Worm (Caenorhabditis elegans) whole organism, L1 larva: ENCODE measurements around the gene chst-1.
A peak's percentile ranks its signal among the peaks of the same experiment; 100 is the strongest.

Experiments
- C04F5.9 ChIP-seq: sonication (generic microtip); optimal IDR thresholded peaks from 2 replicates; lab custom pipeline; 2016; ENCODE audit warnings: missing genetic modification characterization, missing compliant biosample characterization
- C16A3.4 ChIP-seq: fragments of 150-350 bp; optimal IDR thresholded peaks from 2 replicates; lab custom pipeline; 2014; ENCODE audit warnings: missing biosample characterization, missing genetic modification characterization
- C34B4.2 ChIP-seq: sonication (generic microtip); optimal IDR thresholded peaks from 2 replicates; lab custom pipeline; 2017; ENCODE audit warnings: mild to moderate bottlenecking, missing genetic modification characterization, missing compliant biosample characterization
- aha-1 ChIP-seq: fragments of 150-350 bp; optimal IDR thresholded peaks from 2 replicates; lab custom pipeline; 2014; ENCODE audit warnings: missing biosample characterization, missing genetic modification characterization
- aly-2 ChIP-seq: fragments of 150-350 bp; optimal IDR thresholded peaks from 2 replicates; lab custom pipeline; 2014; ENCODE audit warnings: missing biosample characterization, missing genetic modification characterization
- ama-1 ChIP-seq: fragments of 150-350 bp; optimal IDR thresholded peaks from 2 replicates; lab custom pipeline; 2014
- blmp-1 ChIP-seq: fragments of 150-350 bp; optimal IDR thresholded peaks from 2 replicates; lab custom pipeline; 2014; ENCODE audit warnings: missing biosample characterization, missing genetic modification characterization
- ceh-63 ChIP-seq: fragments of 200-800 bp; sonication (Bioruptor generic); optimal IDR thresholded peaks from 2 replicates; lab custom pipeline; 2018; ENCODE audit warnings: mild to moderate bottlenecking, missing genetic modification characterization, missing compliant biosample characterization
- ceh-8 ChIP-seq: fragments of 200-800 bp; sonication (Bioruptor generic); optimal IDR thresholded peaks from 2 replicates; lab custom pipeline; 2018; ENCODE audit warnings: mild to moderate bottlenecking, missing genetic modification characterization, moderate library complexity, missing compliant biosample characterization
- ceh-82 ChIP-seq, 3 experiments: fragments of 150-350 bp in 1 of 3; sonication (generic microtip) in 2 of 3; optimal IDR thresholded peaks; 2 replicates each; lab custom pipeline; 2014 to 2017; ENCODE audit warnings: missing biosample characterization in 3 of 3, missing genetic modification characterization in 3 of 3
- ceh-90 ChIP-seq: sonication (generic microtip); optimal IDR thresholded peaks from 2 replicates; lab custom pipeline; 2016; ENCODE audit warnings: missing genetic modification characterization, missing compliant biosample characterization
- ces-1 ChIP-seq: fragments of 150-350 bp; optimal IDR thresholded peaks from 2 replicates; lab custom pipeline; 2014; ENCODE audit warnings: missing biosample characterization, missing genetic modification reagents, missing genetic modification characterization
- dpl-1 ChIP-seq, 3 experiments: fragments of 150-350 bp in 2 of 3; sonication (generic microtip) in 1 of 3; optimal IDR thresholded peaks; 2 replicates each; lab custom pipeline; 2014 to 2017; ENCODE audit warnings: missing biosample characterization in 3 of 3, missing genetic modification characterization in 3 of 3, missing genetic modification reagents in 3 of 3
- efl-1 ChIP-seq, 4 experiments: fragments of 150-350 bp; optimal IDR thresholded peaks in 3 of 4; peaks in 1 of 4; 1 replicate in 1 of 4; 2 replicates in 3 of 4; lab custom pipeline; 2014; ENCODE audit warnings: missing biosample characterization in 2 of 4, missing genetic modification characterization in 2 of 4, missing genetic modification reagents in 2 of 4
- egl-13 ChIP-seq: sonication (generic microtip); optimal IDR thresholded peaks from 2 replicates; lab custom pipeline; 2016; ENCODE audit warnings: missing genotype, missing genetic modification reagents, missing genetic modification characterization, missing compliant biosample characterization
- egl-27 ChIP-seq, 2 experiments: fragments of 150-350 bp in 1 of 2; sonication (generic microtip); optimal IDR thresholded peaks; 3 replicates each; lab custom pipeline; 2017 to 2018; ENCODE audit warnings: missing biosample characterization in 2 of 2, missing genetic modification characterization in 2 of 2, missing genetic modification reagents in 2 of 2
- elt-3 ChIP-seq, 6 experiments: fragments of 150-350 bp in 1 of 6; sonication (generic microtip); optimal IDR thresholded peaks; 2 replicates each; lab custom pipeline; 2017 to 2018; ENCODE audit warnings: missing biosample characterization in 6 of 6, missing genetic modification characterization in 6 of 6, inconsistent platforms in 1 of 6
- fkh-8 ChIP-seq: sonication (generic microtip); optimal IDR thresholded peaks from 2 replicates; lab custom pipeline; 2016; ENCODE audit warnings: mild to moderate bottlenecking, missing genetic modification characterization, missing compliant biosample characterization
- fos-1 ChIP-seq: fragments of 150-350 bp; optimal IDR thresholded peaks from 2 replicates; lab custom pipeline; 2014; ENCODE audit warnings: missing biosample characterization, missing genetic modification characterization
- grh-1 ChIP-seq: fragments of 200-800 bp; sonication (Bioruptor generic); IDR thresholded peaks from 2 replicates; pipeline ENCODE4 v1.3.6; 2022; ENCODE audit warnings: missing genetic modification reagents, missing genetic modification characterization, missing compliant biosample characterization
- hlh-17 ChIP-seq: fragments of 200-800 bp; sonication (Bioruptor generic); optimal IDR thresholded peaks from 2 replicates; lab custom pipeline; 2018; ENCODE audit warnings: missing genetic modification characterization, mild to moderate bottlenecking, missing compliant biosample characterization, moderate library complexity, borderline replicate concordance
- lin-13 ChIP-seq: fragments of 150-350 bp; optimal IDR thresholded peaks from 2 replicates; lab custom pipeline; 2014; ENCODE audit warnings: missing biosample characterization, missing genetic modification reagents, missing genetic modification characterization
- lin-14 ChIP-seq: fragments of 200-800 bp; sonication (Bioruptor generic); optimal IDR thresholded peaks from 2 replicates; lab custom pipeline; 2018; ENCODE audit warnings: mild to moderate bottlenecking, missing genetic modification characterization, moderate library complexity, missing compliant biosample characterization
- lin-35 ChIP-seq, 2 experiments: fragments of 150-350 bp; optimal IDR thresholded peaks; 2 replicates each; lab custom pipeline; 2014; ENCODE audit warnings: missing biosample characterization in 2 of 2, missing genetic modification characterization in 2 of 2, missing genetic modification reagents in 2 of 2
- mab-9 ChIP-seq: fragments of 200-800 bp; sonication (Bioruptor generic); IDR thresholded peaks from 2 replicates; pipeline ENCODE4 v1.3.6; 2022; ENCODE audit warnings: missing genetic modification reagents, missing genetic modification characterization, missing compliant biosample characterization
- mdl-1 ChIP-seq, 2 experiments: fragments of 150-350 bp; optimal IDR thresholded peaks; 2 replicates each; lab custom pipeline; 2014 to 2017; ENCODE audit warnings: missing biosample characterization in 2 of 2, missing genetic modification characterization in 2 of 2, inconsistent platforms in 1 of 2
- nhr-19 ChIP-seq: fragments of 200-800 bp; sonication (Bioruptor generic); conservative IDR thresholded peaks from 2 replicates; pipeline ENCODE4 v1.3.6; 2022; ENCODE audit warnings: missing genetic modification characterization, missing compliant biosample characterization
- nhr-20 ChIP-seq: sonication (generic microtip); optimal IDR thresholded peaks from 2 replicates; lab custom pipeline; 2016; ENCODE audit warnings: mild to moderate bottlenecking, missing genetic modification characterization, missing compliant biosample characterization
- nhr-237 ChIP-seq: fragments of 150-350 bp; optimal IDR thresholded peaks from 2 replicates; lab custom pipeline; 2014; ENCODE audit warnings: missing biosample characterization, missing genetic modification characterization
- nhr-28 ChIP-seq: fragments of 150-350 bp; optimal IDR thresholded peaks from 2 replicates; lab custom pipeline; 2014; ENCODE audit warnings: missing biosample characterization, missing genetic modification characterization
- nhr-47 ChIP-seq: sonication (generic microtip); optimal IDR thresholded peaks from 2 replicates; lab custom pipeline; 2016; ENCODE audit warnings: mild to moderate bottlenecking, missing genetic modification characterization, moderate library complexity, missing compliant biosample characterization
- nhr-71 ChIP-seq: sonication (generic microtip); optimal IDR thresholded peaks from 2 replicates; lab custom pipeline; 2016; ENCODE audit warnings: mild to moderate bottlenecking, missing genetic modification characterization, moderate library complexity, missing compliant biosample characterization
- nhr-84 ChIP-seq: sonication (generic microtip); optimal IDR thresholded peaks from 2 replicates; lab custom pipeline; 2017; ENCODE audit warnings: missing biosample characterization, missing genetic modification characterization
- nhr-85 ChIP-seq: sonication (generic microtip); peaks from one replicate; lab custom pipeline; 2016; ENCODE audit warnings: missing genetic modification characterization, inconsistent platforms, missing compliant biosample characterization
- nhr-90 ChIP-seq: sonication (generic microtip); optimal IDR thresholded peaks from 2 replicates; lab custom pipeline; 2016; ENCODE audit warnings: mild to moderate bottlenecking, missing genetic modification characterization, missing compliant biosample characterization; ENCODE audit not compliant: poor library complexity
- pag-3 ChIP-seq: sonication (generic microtip); optimal IDR thresholded peaks from 2 replicates; lab custom pipeline; 2017; ENCODE audit warnings: missing genetic modification characterization, mild to moderate bottlenecking, missing compliant biosample characterization, antibody characterized with exemption, borderline replicate concordance; ENCODE audit not compliant: insufficient read depth
- pax-3 ChIP-seq: fragments of 200-800 bp; sonication (Bioruptor generic); optimal IDR thresholded peaks from 2 replicates; lab custom pipeline; 2018; ENCODE audit warnings: mild to moderate bottlenecking, missing genetic modification characterization, moderate library complexity, missing compliant biosample characterization
- pqm-1 ChIP-seq: sonication (generic microtip); optimal IDR thresholded peaks from 3 replicates; lab custom pipeline; 2017; ENCODE audit warnings: missing biosample characterization, missing genetic modification characterization
- rnt-1 ChIP-seq: sonication (generic microtip); optimal IDR thresholded peaks from 2 replicates; lab custom pipeline; 2016; ENCODE audit warnings: mild to moderate bottlenecking, missing genetic modification characterization, moderate library complexity, missing compliant biosample characterization
- snu-23 ChIP-seq: sonication (generic microtip); optimal IDR thresholded peaks from 2 replicates; lab custom pipeline; 2016; ENCODE audit warnings: missing genetic modification characterization, missing compliant biosample characterization
- swsn-7 ChIP-seq: sonication (generic microtip); optimal IDR thresholded peaks from 2 replicates; lab custom pipeline; 2016; ENCODE audit warnings: missing genetic modification characterization, missing compliant biosample characterization
- tbx-2 ChIP-seq: sonication (generic microtip); optimal IDR thresholded peaks from 2 replicates; lab custom pipeline; 2016; ENCODE audit warnings: missing genetic modification characterization, missing compliant biosample characterization
- tlp-1 ChIP-seq: fragments of 150-350 bp; optimal IDR thresholded peaks from 2 replicates; lab custom pipeline; 2014; ENCODE audit warnings: missing biosample characterization, missing genetic modification characterization
- unc-30 ChIP-seq: sonication (generic microtip); optimal IDR thresholded peaks from 2 replicates; lab custom pipeline; 2017; ENCODE audit warnings: missing biosample characterization, missing genetic modification characterization
- unc-62 ChIP-seq: fragments of 150-350 bp; optimal IDR thresholded peaks from 2 replicates; lab custom pipeline; 2014; ENCODE audit warnings: missing biosample characterization, missing genetic modification reagents, missing genetic modification characterization
- unc-86 ChIP-seq: sonication (generic microtip); optimal IDR thresholded peaks from 2 replicates; lab custom pipeline; 2016; ENCODE audit warnings: missing genetic modification characterization, missing compliant biosample characterization
- vab-15 ChIP-seq: sonication (generic microtip); optimal IDR thresholded peaks from 2 replicates; lab custom pipeline; 2017; ENCODE audit warnings: missing genotype, mild to moderate bottlenecking, missing genetic modification characterization, missing compliant biosample characterization
- zip-4 ChIP-seq: fragments of 200-800 bp; sonication (Bioruptor generic); optimal IDR thresholded peaks from 2 replicates; lab custom pipeline; 2018; ENCODE audit warnings: mild to moderate bottlenecking, missing genetic modification characterization, moderate library complexity, missing compliant biosample characterization
- ztf-4 ChIP-seq: fragments of 150-350 bp; optimal IDR thresholded peaks from 2 replicates; lab custom pipeline; 2014; ENCODE audit warnings: missing biosample characterization, missing genetic modification characterization

The chst-1 gene

ce11 chrII:8102041-8102440, 4.7 kb downstream of the chst-1 start, which contains the start of gene sre-2:
Gene sre-2, minus strand, starts transcription at chrII:8102141.
- no peak for TF ChIP-seq lin-14 (GFP tag; lab: Kevin White, UChicago)
- no peak for TF ChIP-seq mdl-1 (tag; optimal IDR thresholded peaks at IDR 0.05; lab: Kevin White, UChicago)
- no peak for TF ChIP-seq swsn-7 (tag; lab: Kevin White, UChicago)
- TF ChIP-seq unc-86: no peak
- TF ChIP-seq mab-9 (GFP tag; lab: Robert Waterston, UW): no peak
- TF ChIP-seq blmp-1 (tag; lab: Kevin White, UChicago): no peak
- TF ChIP-seq grh-1: no peak
- no peak for TF ChIP-seq unc-30 (tag; lab: Kevin White, UChicago)
- no peak for TF ChIP-seq ceh-90 (tag; lab: Kevin White, UChicago)
- TF ChIP-seq nhr-47: no peak
- no peak for TF ChIP-seq vab-15
- no peak for TF ChIP-seq lin-35 (GFP tag; optimal IDR thresholded peaks at IDR 0.05; lab: Kevin White, UChicago)
- no peak for TF ChIP-seq egl-13 (tag; lab: Kevin White, UChicago)
- no peak for TF ChIP-seq pqm-1 (tag; lab: Kevin White, UChicago)
- no peak for TF ChIP-seq nhr-84 (tag; lab: Kevin White, UChicago)
- TF ChIP-seq pag-3 (tag; lab: Kevin White, UChicago): no peak
- TF ChIP-seq ces-1 (GFP tag; lab: Kevin White, UChicago): no peak
- TF ChIP-seq ama-1 (lab: Kevin White, UChicago): no peak

- TF ChIP-seq lin-13 (GFP tag; lab: Kevin White, UChicago): no peak
- TF ChIP-seq nhr-71 (tag; lab: Kevin White, UChicago): peak; percentile 35
- no peak for TF ChIP-seq aly-2
- TF ChIP-seq nhr-85 (tag; lab: Kevin White, UChicago): peak; percentile 84
- TF ChIP-seq tlp-1 (tag; lab: Kevin White, UChicago): no peak
- TF ChIP-seq pqm-1 (tag; lab: Kevin White, UChicago): no peak
- TF ChIP-seq aha-1: no peak
- TF ChIP-seq nhr-237 (tag; lab: Kevin White, UChicago): no peak
- no peak for TF ChIP-seq ceh-63 (GFP tag; lab: Kevin White, UChicago)
- peak in 1 of 3 experiments; percentile 0 for TF ChIP-seq dpl-1 (GFP tag; optimal IDR thresholded peaks at IDR 0.05; lab: Kevin White, UChicago)
- no peak for TF ChIP-seq zip-4 (GFP tag; lab: Kevin White, UChicago)
- no peak for TF ChIP-seq C34B4.2
- TF ChIP-seq ceh-8 (GFP tag; lab: Kevin White, UChicago): no peak
- no peak for TF ChIP-seq fos-1
- no peak for TF ChIP-seq C04F5.9
- TF ChIP-seq lin-35 (GFP tag; optimal IDR thresholded peaks at IDR 0.05; lab: Kevin White, UChicago): peak in 1 of 2 experiments; percentile 27
- TF ChIP-seq pax-3 (tag; lab: Kevin White, UChicago): no peak
- peak; percentile 9 for TF ChIP-seq nhr-20 (tag; lab: Kevin White, UChicago)
- no peak for TF ChIP-seq ces-1 (GFP tag; lab: Kevin White, UChicago)
- TF ChIP-seq egl-27 (tag; optimal IDR thresholded peaks at IDR 0.05; lab: Kevin White, UChicago): no peak
- no peak for TF ChIP-seq pag-3 (tag; lab: Kevin White, UChicago)
- no peak for TF ChIP-seq ceh-82 (tag; optimal IDR thresholded peaks at IDR 0.05; lab: Kevin White, UChicago)
- peak; percentile 76 for TF ChIP-seq lin-14 (GFP tag; lab: Kevin White, UChicago)
- no peak for TF ChIP-seq tbx-2
- peak in 1 of 6 experiments; percentile 3 for TF ChIP-seq elt-3 (tag; optimal IDR thresholded peaks at IDR 0.05; lab: Kevin White, UChicago)
- no peak for TF ChIP-seq nhr-90 (tag; lab: Kevin White, UChicago)
- TF ChIP-seq nhr-28 (tag; lab: Kevin White, UChicago): no peak
- peak; percentile 51 for TF ChIP-seq snu-23 (GFP tag; lab: Kevin White, UChicago)
- TF ChIP-seq efl-1 (optimal IDR thresholded peaks at IDR 0.05; lab: Kevin White, UChicago): no peak
- peak in 1 of 2 experiments; percentile 92 for TF ChIP-seq efl-1 (GFP tag; optimal IDR thresholded peaks at IDR 0.05 in 1 of 2; lab: Kevin White, UChicago)
- no peak for TF ChIP-seq hlh-17
- TF ChIP-seq nhr-47: no peak
- TF ChIP-seq ztf-4 (tag; lab: Kevin White, UChicago): no peak
- TF ChIP-seq rnt-1 (tag; lab: Kevin White, UChicago): no peak
- no peak for TF ChIP-seq swsn-7 (tag; lab: Kevin White, UChicago)
- TF ChIP-seq fkh-8 (tag; lab: Kevin White, UChicago): no peak
- no peak for TF ChIP-seq unc-62 (GFP tag; lab: Kevin White, UChicago)
- no peak for TF ChIP-seq C16A3.4
- TF ChIP-seq nhr-19 (GFP tag; lab: Robert Waterston, UW): no peak
These were observed 7.5 kb downstream of the chst-1 start for ce11 chrII:8099212-8099784.
